Worm (Caenorhabditis elegans): ENCODE results near the gene cyp-31A3.

The cyp-31A3 gene

ce11 chrIV:4760378-4761084 lies at the start of gene cyp-31A3, which contains the start of gene memi-1:
TSS of gene cyp-31A3 (plus strand) at chrIV:4761049.
TSS of gene memi-1 (minus strand) at chrIV:4760428.
- no peak for TF ChIP-seq nfya-1 (tag; optimal IDR thresholded peaks at IDR 0.05; ENCODE audit: borderline replicate concordance, insufficient read depth)
- no peak for TF ChIP-seq hrde-1 (tag; optimal IDR thresholded peaks at IDR 0.05; ENCODE audit: borderline replicate concordance)
- TF ChIP-seq rcor-1 (GFP tag; IDR thresholded peaks at IDR 0.05), result no peak
- peak; percentile 67; the same call in 1 of the 2 replicates for TF ChIP-seq mcd-1 (GFP tag; IDR thresholded peaks at IDR 0.05)
- TF ChIP-seq tlf-1 (GFP tag; optimal IDR thresholded peaks at IDR 0.05), result peak; percentile 54
- peak; percentile 75 for TF ChIP-seq ekl-4 (GFP tag; IDR thresholded peaks at IDR 0.05)
- TF ChIP-seq lag-1 (GFP tag; IDR thresholded peaks at IDR 0.05), result no peak
- TF ChIP-seq ets-4 (GFP tag; optimal IDR thresholded peaks at IDR 0.05), result no peak
- TF ChIP-seq hsf-1 (GFP tag; IDR thresholded peaks at IDR 0.05), result peak; percentile 99
- no peak for TF ChIP-seq F22D6.2 (tag; optimal IDR thresholded peaks at IDR 0.05)
- no peak for TF ChIP-seq egrh-3 (GFP tag; IDR thresholded peaks at IDR 0.05)
- no peak for TF ChIP-seq mxl-1 (tag; optimal IDR thresholded peaks at IDR 0.05)
- TF ChIP-seq F37B4.10 (GFP tag; IDR thresholded peaks at IDR 0.05), result no peak
- no peak for TF ChIP-seq atf-7 (tag; optimal IDR thresholded peaks at IDR 0.05)
- no peak for TF ChIP-seq let-526 (GFP tag; IDR thresholded peaks at IDR 0.05)
- no peak for TF ChIP-seq unc-130 (GFP tag; optimal IDR thresholded peaks at IDR 0.05)
- TF ChIP-seq bed-1 (GFP tag; IDR thresholded peaks at IDR 0.05), result no peak
- TF ChIP-seq snpc-4 (GFP tag; optimal IDR thresholded peaks at IDR 0.05), result peak; percentile 37
- peak; percentile 8 to 80 (median 58) for TF ChIP-seq snpc-4 (tag; optimal IDR thresholded peaks at IDR 0.05)
- peak; percentile 81 for TF ChIP-seq snpc-3.4 (tag; optimal IDR thresholded peaks at IDR 0.05)
- no peak for TF ChIP-seq F55B11.4 (tag; optimal IDR thresholded peaks at IDR 0.05; ENCODE audit: borderline replicate concordance, insufficient read depth)
- TF ChIP-seq ceh-91 (GFP tag; IDR thresholded peaks at IDR 0.05), result peak; percentile 77
- peak; percentile 96 for TF ChIP-seq madf-6 (GFP tag; IDR thresholded peaks at IDR 0.05)
- TF ChIP-seq lsy-27 (tag; optimal IDR thresholded peaks at IDR 0.05; ENCODE audit: borderline replicate concordance, insufficient read depth), result no peak
- TF ChIP-seq nhr-80 (tag; optimal IDR thresholded peaks at IDR 0.05), result no peak
- TF ChIP-seq mes-4 (tag; optimal IDR thresholded peaks at IDR 0.05), result no peak
- no peak for TF ChIP-seq ztf-6 (GFP tag; IDR thresholded peaks at IDR 0.05)
- TF ChIP-seq lsl-1 (GFP tag; optimal IDR thresholded peaks at IDR 0.05), result peak; percentile 94
- no peak for TF ChIP-seq lin-26 (GFP tag; IDR thresholded peaks at IDR 0.05)
- TF ChIP-seq snpc-1.1 (tag; optimal IDR thresholded peaks at IDR 0.05; ENCODE audit: insufficient read depth), result peak; percentile 46
- no peak for TF ChIP-seq ceh-40 (GFP tag; IDR thresholded peaks at IDR 0.05)
- TF ChIP-seq D2030.7 (GFP tag; IDR thresholded peaks at IDR 0.05), result peak; percentile 82
- peak; percentile 44; the same call in 1 of the 2 replicates for TF ChIP-seq attf-6 (GFP tag; IDR thresholded peaks at IDR 0.05)
- no peak for TF ChIP-seq nhr-90 (tag; optimal IDR thresholded peaks at IDR 0.05)
- no peak for TF ChIP-seq Y67H2A.10 (GFP tag; conservative IDR thresholded peaks at IDR 0.05)
- no peak for TF ChIP-seq ztf-28 (GFP tag; IDR thresholded peaks at IDR 0.05)
- peak; percentile 85 for TF ChIP-seq lin-54 (GFP tag; optimal IDR thresholded peaks at IDR 0.05)
- 0 out of 2 replicates have a peak, but pooled peaks have one; percentile 31 for TF ChIP-seq madf-3 (GFP tag; IDR thresholded peaks at IDR 0.05)
- TF ChIP-seq madf-8 (GFP tag; conservative IDR thresholded peaks at IDR 0.05), result peak; percentile 87
- TF ChIP-seq snpc-1.3 (tag; optimal IDR thresholded peaks at IDR 0.05; ENCODE audit: insufficient read depth), result peak; percentile 52
- no peak for TF ChIP-seq C17E4.6 (GFP tag; IDR thresholded peaks at IDR 0.05)
- 0 out of 2 replicates have a peak, but pooled peaks have one; percentile 20 for TF ChIP-seq hmg-1.2 (GFP tag; IDR thresholded peaks at IDR 0.05)
- TF ChIP-seq B0261.1 (tag; optimal IDR thresholded peaks at IDR 0.05), result no peak
- peak; percentile 86 for TF ChIP-seq xnd-1 (tag; optimal IDR thresholded peaks at IDR 0.05)
- no peak for TF ChIP-seq somi-1 (GFP tag; optimal IDR thresholded peaks at IDR 0.05)
- no peak for TF ChIP-seq T07F8.4 (tag; optimal IDR thresholded peaks at IDR 0.05)
- TF ChIP-seq repo-1 (tag; optimal IDR thresholded peaks at IDR 0.05), result no peak

Data from whole organism, young adult.